Worm (Caenorhabditis elegans): ENCODE results near the gene jbts-14.

DNA sequence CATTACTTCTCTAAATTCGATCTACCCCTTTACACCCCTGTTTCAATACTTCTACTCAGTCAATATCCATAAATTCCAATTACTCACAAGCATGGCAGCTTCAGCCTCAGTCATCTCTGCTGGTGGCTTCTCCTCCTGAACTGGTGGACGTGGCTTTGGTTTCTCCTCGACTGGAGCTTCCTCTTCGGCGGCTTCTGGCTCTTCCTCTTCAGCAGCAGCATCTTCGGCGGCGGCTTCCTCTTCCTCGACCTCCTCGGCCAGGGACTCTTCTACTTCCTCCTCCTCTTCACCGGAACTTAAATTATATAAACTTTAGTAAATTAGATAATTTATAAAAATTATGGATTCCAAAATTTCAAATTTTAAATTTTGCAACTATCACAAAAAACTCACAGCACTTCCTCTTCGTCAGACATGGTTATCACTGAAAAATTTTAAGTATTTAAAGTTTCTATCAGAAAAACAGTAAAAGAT, 19.1 kb downstream of the jbts-14 start, which contains the start of gene tnt-2:
- TF ChIP-seq him-1 (tag; optimal IDR thresholded peaks at IDR 0.05) (no peak), dao-5 (tag; optimal IDR thresholded peaks at IDR 0.05) (no peak)
